Fruit fly (Drosophila melanogaster) whole organism, prepupa: ENCODE measurements around the gene Ipk2.

Experiments used
- Blimp-1 ChIP-seq: fragments of 200-800 bp; sonication (Bioruptor generic); optimal IDR thresholded peaks from 3 replicates; lab custom pipeline; 2017; ENCODE audit warnings: missing biosample characterization, missing genetic modification characterization, mild to moderate bottlenecking, moderate library complexity, missing genetic modification reagents
- CG10631 ChIP-seq: fragments of 200-800 bp; sonication (Bioruptor generic); optimal IDR thresholded peaks from 2 replicates; lab custom pipeline; 2016; ENCODE audit warnings: missing biosample characterization, missing genetic modification characterization
- CG10669 ChIP-seq: fragments of 200-800 bp; sonication (Bioruptor generic); optimal IDR thresholded peaks from 3 replicates; lab custom pipeline; 2018; ENCODE audit warnings: missing biosample characterization, mild to moderate bottlenecking, missing genetic modification characterization, moderate library complexity
- CG11294 ChIP-seq: fragments of 200-800 bp; sonication (Bioruptor generic); IDR thresholded peaks from 2 replicates; pipeline ENCODE4 v1.3.6; 2022; ENCODE audit warnings: missing biosample characterization, missing genetic modification characterization
- CG11762 ChIP-seq: fragments of 200-800 bp; sonication (Bioruptor generic); optimal IDR thresholded peaks from 3 replicates; lab custom pipeline; 2016; ENCODE audit warnings: missing biosample characterization, missing genetic modification characterization; ENCODE audit not compliant: insufficient read depth
- CG11902 ChIP-seq: fragments of 200-800 bp; sonication (Bioruptor generic); optimal IDR thresholded peaks from 3 replicates; lab custom pipeline; 2016; ENCODE audit warnings: missing biosample characterization, missing genetic modification characterization
- CG15336 ChIP-seq: fragments of 200-800 bp; sonication (Bioruptor generic); IDR thresholded peaks from 2 replicates; pipeline ENCODE4 v1.3.6; 2022; ENCODE audit warnings: missing biosample characterization, missing genetic modification characterization
- CG1621 ChIP-seq: fragments of 200-800 bp; sonication (Bioruptor generic); optimal IDR thresholded peaks from 3 replicates; lab custom pipeline; 2018; ENCODE audit warnings: missing biosample characterization, mild to moderate bottlenecking, missing genetic modification characterization
- CG3032 ChIP-seq: fragments of 200-800 bp; optimal IDR thresholded peaks from 2 replicates; lab custom pipeline; 2019; ENCODE audit warnings: missing biosample characterization, mild to moderate bottlenecking, missing genetic modification characterization, moderate library complexity
- CG31627 ChIP-seq: fragments of 200-800 bp; sonication (Bioruptor generic); optimal IDR thresholded peaks from 3 replicates; lab custom pipeline; 2016; ENCODE audit warnings: missing biosample characterization, missing genetic modification characterization
- CG3919 ChIP-seq: fragments of 200-800 bp; sonication (Bioruptor generic); optimal IDR thresholded peaks from 3 replicates; lab custom pipeline; 2016; ENCODE audit warnings: missing biosample characterization, missing genetic modification characterization
- CG6276 ChIP-seq: fragments of 200-800 bp; sonication (Bioruptor generic); optimal IDR thresholded peaks from 2 replicates; lab custom pipeline; 2017; ENCODE audit warnings: missing biosample characterization, mild to moderate bottlenecking, missing genetic modification characterization
- CG6792 ChIP-seq: fragments of 200-800 bp; sonication (Bioruptor generic); optimal IDR thresholded peaks from 3 replicates; lab custom pipeline; 2016; ENCODE audit warnings: missing biosample characterization, missing genetic modification characterization
- CG6808 ChIP-seq: fragments of 200-800 bp; sonication (Bioruptor generic); optimal IDR thresholded peaks from 3 replicates; lab custom pipeline; 2017; ENCODE audit warnings: missing biosample characterization, missing genetic modification characterization, mild to moderate bottlenecking, moderate library complexity, missing genetic modification reagents
- CG6854 ChIP-seq: fragments of 200-800 bp; sonication (Bioruptor generic); optimal IDR thresholded peaks from 2 replicates; lab custom pipeline; 2017; ENCODE audit warnings: missing biosample characterization, mild to moderate bottlenecking, missing genetic modification characterization
- CG8119 ChIP-seq: fragments of 200-800 bp; sonication (Bioruptor generic); IDR thresholded peaks from 3 replicates; pipeline ENCODE4 v1.3.6; 2022; ENCODE audit warnings: missing biosample characterization, missing genetic modification characterization
- CG8319 ChIP-seq: fragments of 200-800 bp; sonication (Bioruptor generic); optimal IDR thresholded peaks from 3 replicates; lab custom pipeline; 2016; ENCODE audit warnings: missing biosample characterization, missing genetic modification characterization
- CG8632 ChIP-seq: fragments of 200-800 bp; sonication (Bioruptor generic); optimal IDR thresholded peaks from 3 replicates; lab custom pipeline; 2016; ENCODE audit warnings: missing biosample characterization, missing genetic modification characterization
- Eip75B ChIP-seq: fragments of 200-800 bp; sonication (Bioruptor generic); optimal IDR thresholded peaks from 3 replicates; lab custom pipeline; 2016; ENCODE audit warnings: missing biosample characterization, missing genetic modification characterization
- Eip78C ChIP-seq: fragments of 200-800 bp; sonication (Bioruptor generic); peaks from one replicate; lab custom pipeline; 2016; ENCODE audit warnings: missing biosample characterization, missing genetic modification characterization
- Eip93F ChIP-seq: fragments of 200-800 bp; sonication (Bioruptor generic); optimal IDR thresholded peaks from 2 replicates; lab custom pipeline; 2016; ENCODE audit warnings: missing biosample characterization, mild to moderate bottlenecking, missing genetic modification characterization
- Hr38 ChIP-seq: sonication (Bioruptor generic); optimal IDR thresholded peaks from 2 replicates; lab custom pipeline; 2016; ENCODE audit warnings: missing biosample characterization, missing genetic modification characterization
- Hr39 ChIP-seq: fragments of 200-800 bp; sonication (Bioruptor generic); optimal IDR thresholded peaks from 2 replicates; lab custom pipeline; 2016; ENCODE audit warnings: missing biosample characterization, missing genetic modification characterization
- Hr4 ChIP-seq: fragments of 200-800 bp; sonication (Bioruptor generic); optimal IDR thresholded peaks from 3 replicates; lab custom pipeline; 2016; ENCODE audit warnings: missing biosample characterization, missing genetic modification characterization
- Met ChIP-seq: fragments of 200-800 bp; sonication (Bioruptor generic); optimal IDR thresholded peaks from 3 replicates; lab custom pipeline; 2016; ENCODE audit warnings: missing biosample characterization, missing genetic modification characterization
- Smox ChIP-seq: fragments of 200-800 bp; sonication (Bioruptor generic); optimal IDR thresholded peaks from 3 replicates; lab custom pipeline; 2016; ENCODE audit warnings: missing biosample characterization, missing genetic modification characterization
- Sox102F ChIP-seq: fragments of 200-800 bp; sonication (Bioruptor generic); optimal IDR thresholded peaks from 2 replicates; lab custom pipeline; 2016; ENCODE audit warnings: missing biosample characterization, mild to moderate bottlenecking, missing genetic modification characterization
- Sox14 ChIP-seq: fragments of 200-800 bp; sonication (Bioruptor generic); optimal IDR thresholded peaks from 3 replicates; lab custom pipeline; 2016; ENCODE audit warnings: missing biosample characterization, missing genetic modification characterization
- Sox15 ChIP-seq: fragments of 200-800 bp; sonication (Bioruptor generic); optimal IDR thresholded peaks from 3 replicates; lab custom pipeline; 2016; ENCODE audit warnings: missing biosample characterization, missing genetic modification characterization
- achi ChIP-seq: fragments of 200-800 bp; sonication (Bioruptor generic); optimal IDR thresholded peaks from 3 replicates; lab custom pipeline; 2016; ENCODE audit warnings: missing biosample characterization, missing genetic modification characterization
- cyc ChIP-seq: fragments of 200-800 bp; sonication (Bioruptor generic); optimal IDR thresholded peaks from 3 replicates; lab custom pipeline; 2016; ENCODE audit warnings: missing biosample characterization, missing genetic modification characterization
- dsx ChIP-seq: fragments of 200-800 bp; optimal IDR thresholded peaks from 3 replicates; lab custom pipeline; 2019; ENCODE audit warnings: missing biosample characterization, mild to moderate bottlenecking, missing genetic modification characterization, moderate library complexity; ENCODE audit not compliant: poor library complexity, severe bottlenecking
- eg ChIP-seq: fragments of 200-800 bp; sonication (Bioruptor generic); IDR thresholded peaks from 3 replicates; pipeline ENCODE4 v1.3.6; 2022; ENCODE audit warnings: missing biosample characterization, missing genetic modification characterization
- esn ChIP-seq: fragments of 200-800 bp; sonication (Bioruptor generic); optimal IDR thresholded peaks from 2 replicates; lab custom pipeline; 2016; ENCODE audit warnings: missing biosample characterization, mild to moderate bottlenecking, missing genetic modification characterization, moderate library complexity
- fd59A ChIP-seq: fragments of 200-800 bp; sonication (Bioruptor generic); optimal IDR thresholded peaks from 2 replicates; lab custom pipeline; 2017; ENCODE audit warnings: missing biosample characterization, mild to moderate bottlenecking, missing genetic modification characterization, missing genetic modification reagents
- fd85E ChIP-seq: fragments of 200-800 bp; sonication (Bioruptor generic); optimal IDR thresholded peaks from 3 replicates; lab custom pipeline; 2016; ENCODE audit warnings: missing biosample characterization, missing genetic modification characterization
- fkh ChIP-seq: fragments of 200-800 bp; sonication (Bioruptor generic); optimal IDR thresholded peaks from 3 replicates; lab custom pipeline; 2017; ENCODE audit warnings: missing biosample characterization, mild to moderate bottlenecking, missing genetic modification characterization, moderate library complexity
- net ChIP-seq: fragments of 200-800 bp; sonication (Bioruptor generic); optimal IDR thresholded peaks from 3 replicates; lab custom pipeline; 2016; ENCODE audit warnings: missing biosample characterization, missing genetic modification characterization
- pdm3 ChIP-seq: fragments of 200-800 bp; sonication (Bioruptor generic); optimal IDR thresholded peaks from 3 replicates; lab custom pipeline; 2016; ENCODE audit warnings: missing biosample characterization, missing genetic modification characterization
- ss ChIP-seq, 2 experiments: fragments of 200-800 bp; sonication (Bioruptor generic); optimal IDR thresholded peaks; 2 replicates in 1 of 2; 3 replicates in 1 of 2; lab custom pipeline; 2017 to 2018; ENCODE audit warnings: mild to moderate bottlenecking in 2 of 2, missing biosample characterization in 2 of 2, missing genetic modification characterization in 2 of 2, moderate library complexity in 1 of 2
- svp ChIP-seq: fragments of 200-800 bp; sonication (Bioruptor generic); peaks from one replicate; lab custom pipeline; 2016; ENCODE audit warnings: missing biosample characterization, missing genetic modification characterization
- vri ChIP-seq: fragments of 200-800 bp; sonication (Bioruptor generic); optimal IDR thresholded peaks from 3 replicates; lab custom pipeline; 2016; ENCODE audit warnings: missing biosample characterization, mild to moderate bottlenecking, missing genetic modification characterization

Gene Ipk2

DNA sequence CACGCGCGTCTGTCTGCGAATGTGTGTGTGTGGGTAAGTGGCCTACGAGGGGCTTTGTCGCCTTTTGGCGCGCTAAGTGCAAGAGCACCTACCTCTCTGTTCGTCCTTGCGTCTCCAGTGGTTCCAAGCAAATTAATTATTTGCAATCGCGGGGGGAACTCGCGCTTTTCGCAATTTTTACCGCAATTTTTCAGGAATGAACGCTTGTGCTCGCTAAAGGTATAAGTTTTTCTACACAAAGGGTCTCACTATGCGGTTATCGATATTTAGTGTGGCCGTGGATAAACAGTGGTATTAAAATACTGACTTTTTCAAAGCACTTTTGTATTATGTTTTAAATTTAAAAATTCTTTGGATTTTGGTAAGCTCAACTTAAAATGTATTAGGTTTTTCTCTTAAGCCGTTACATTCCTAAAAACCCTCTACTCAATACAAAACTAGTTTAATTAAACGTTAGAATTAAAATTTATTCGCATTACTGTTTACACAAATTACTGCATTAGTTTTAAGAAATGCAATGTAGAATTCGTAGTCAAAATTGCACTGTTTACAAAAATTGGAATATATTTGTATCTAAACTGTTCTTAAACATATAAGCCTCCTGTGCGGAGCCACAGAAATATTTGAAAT lies 31.6 kb downstream of the Ipk2 start, which contains the start of gene lwr:
lwr (minus strand) TSS at position 243 of the 630 bp plus-strand sequence.
- TF ChIP-seq CG3032 (tag; lab: Kevin White, UChicago) (peak; percentile 1), Eip78C (GFP tag; lab: Kevin White, UChicago) (peak; percentile 63), Smox (no peak), Sox14 (peak; percentile 34), CG8119 (GFP tag; lab: Robert Waterston, UW) (no peak), net (no peak)

DNA sequence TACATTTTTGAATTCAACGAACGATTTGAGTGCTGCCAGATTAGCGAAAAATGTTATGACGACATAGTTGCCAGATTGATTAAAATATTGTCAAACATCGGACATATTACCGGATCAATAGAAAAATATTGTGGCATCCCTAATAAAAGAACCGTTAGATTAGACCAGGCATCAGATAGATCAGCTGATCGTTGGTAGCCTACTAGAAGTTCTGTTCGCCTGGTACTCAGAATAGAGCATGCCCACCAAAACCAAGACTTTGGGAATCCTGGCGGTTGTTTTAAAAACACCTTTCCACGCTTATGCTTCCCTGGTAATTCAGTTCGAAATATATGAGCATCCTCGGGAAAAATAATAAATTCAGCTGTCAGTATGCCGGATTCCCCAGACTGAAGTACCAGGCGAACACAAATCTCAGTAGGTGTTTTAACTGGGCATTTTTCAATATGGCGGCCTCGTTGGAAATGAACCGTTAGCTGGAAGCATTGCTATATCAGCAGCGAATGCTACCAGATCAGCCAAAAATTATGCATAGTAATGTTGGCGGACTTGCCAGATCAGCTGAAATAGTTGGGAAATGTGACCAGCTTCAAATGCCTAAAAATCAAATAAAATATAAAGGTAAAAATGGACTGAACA lies 33.4 kb downstream of the Ipk2 start:
- peak in 1 of 2 experiments; percentile 6 for TF ChIP-seq ss (GFP tag; optimal IDR thresholded peaks at IDR 0.05; lab: Kevin White, UChicago)
- TF ChIP-seq CG10631 (GFP tag; lab: Kevin White, UChicago), result no peak
- TF ChIP-seq CG31627, result peak; percentile 36
- peak; percentile 41 for TF ChIP-seq CG1621 (tag; lab: Kevin White, UChicago)
- peak; percentile 9; the same call in 1 of the 2 replicates for TF ChIP-seq CG15336 (GFP tag; lab: Robert Waterston, UW)
- peak; percentile 9 for TF ChIP-seq CG6808
- no peak for TF ChIP-seq Hr38 (GFP tag; lab: Kevin White, UChicago)
- TF ChIP-seq Eip78C (GFP tag; lab: Kevin White, UChicago), result peak; percentile 74
- TF ChIP-seq Smox, result peak; percentile 16
- peak; percentile 33 for TF ChIP-seq svp
- peak; percentile 19 for TF ChIP-seq Sox14

DNA sequence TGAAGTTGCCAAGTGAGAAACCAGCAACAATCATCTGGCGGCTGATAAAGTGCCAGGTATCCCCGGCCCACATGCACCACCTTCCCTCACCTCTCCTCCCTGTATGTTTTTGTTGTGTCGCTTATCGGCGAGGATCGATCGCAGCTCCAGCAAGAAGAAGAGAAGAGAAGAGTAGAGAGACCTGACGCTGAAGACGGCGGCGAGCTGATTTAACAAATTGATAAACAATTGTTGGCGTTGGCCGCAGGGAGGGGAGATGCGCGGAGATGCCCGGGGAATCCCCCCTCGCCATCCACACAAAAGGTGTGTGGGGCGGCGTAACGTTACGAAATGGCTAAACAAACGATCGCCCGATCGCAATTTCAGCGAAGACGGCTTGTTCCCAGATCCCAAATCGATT lies 40.3 kb downstream of the Ipk2 start:
- no peak for TF ChIP-seq CG8119 (GFP tag; lab: Robert Waterston, UW)
- no peak for TF ChIP-seq vri
- TF ChIP-seq Hr39 (GFP tag; lab: Kevin White, UChicago), result no peak
- no peak for TF ChIP-seq CG15336 (GFP tag; lab: Robert Waterston, UW)
- no peak for TF ChIP-seq achi
- TF ChIP-seq Eip78C (GFP tag; lab: Kevin White, UChicago), result no peak
- TF ChIP-seq fd85E (GFP tag; lab: Kevin White, UChicago), result no peak
- no peak for TF ChIP-seq CG8319 (GFP tag; lab: Kevin White, UChicago)
- TF ChIP-seq svp, result peak; percentile 69
- TF ChIP-seq CG10631 (GFP tag; lab: Kevin White, UChicago), result no peak
- TF ChIP-seq CG6808, result no peak
- TF ChIP-seq CG6854 (GFP tag; lab: Kevin White, UChicago), result peak; percentile 24
- peak; percentile 13 for TF ChIP-seq CG10669 (GFP tag; lab: Kevin White, UChicago)
- peak; percentile 15 for TF ChIP-seq dsx (GFP tag; lab: Kevin White, UChicago)
- TF ChIP-seq cyc (GFP tag; lab: Kevin White, UChicago), result no peak

DNA sequence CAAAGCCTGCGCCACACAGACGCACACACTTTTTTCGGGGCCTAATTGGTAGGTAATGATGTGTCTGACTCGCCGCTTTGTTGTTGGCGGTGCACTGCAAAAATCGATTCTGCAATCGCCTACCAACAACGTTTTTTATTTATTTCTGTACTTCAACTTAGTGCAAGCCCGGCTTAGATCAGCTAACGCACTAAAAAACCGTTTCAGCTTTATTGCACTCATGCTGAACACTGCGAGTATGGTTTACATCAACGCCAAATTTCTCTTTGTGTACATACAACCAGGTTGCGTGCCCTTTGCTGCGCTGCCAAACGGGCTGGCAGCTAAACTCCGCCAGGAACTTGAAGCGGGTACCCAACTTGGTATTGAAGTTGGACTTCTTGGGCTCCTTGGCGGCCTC lies 43.8 kb downstream of the Ipk2 start:
- TF ChIP-seq Sox15 (GFP tag; lab: Kevin White, UChicago), result peak; percentile 71
- peak; percentile 94 for TF ChIP-seq cyc (GFP tag; lab: Kevin White, UChicago)
- peak; percentile 80 for TF ChIP-seq CG10631 (GFP tag; lab: Kevin White, UChicago)
- peak; percentile 89 for TF ChIP-seq pdm3 (GFP tag; lab: Kevin White, UChicago)
- peak; percentile 29 for TF ChIP-seq CG11762 (GFP tag; lab: Kevin White, UChicago)
- TF ChIP-seq CG8319 (GFP tag; lab: Kevin White, UChicago), result peak; percentile 37
- TF ChIP-seq CG10669 (GFP tag; lab: Kevin White, UChicago), result peak; percentile 51
- peak; percentile 97 for TF ChIP-seq Sox102F (GFP tag; lab: Kevin White, UChicago)
- TF ChIP-seq fkh (GFP tag; lab: Kevin White, UChicago), result no peak
- no peak for TF ChIP-seq eg
- peak; percentile 36; the same call in 1 of the 2 replicates for TF ChIP-seq CG15336 (GFP tag; lab: Robert Waterston, UW)
- peak; percentile 91 for TF ChIP-seq CG6792
- TF ChIP-seq CG11902 (GFP tag; lab: Kevin White, UChicago), result peak; percentile 81
- peak; percentile 74 for TF ChIP-seq fd59A (GFP tag; lab: Kevin White, UChicago)
- peak; percentile 90 for TF ChIP-seq Eip75B (GFP tag; lab: Kevin White, UChicago)
- TF ChIP-seq CG11294 (GFP tag; lab: Robert Waterston, UW), result no peak
- peak; percentile 71 for TF ChIP-seq Blimp-1 (GFP tag; lab: Kevin White, UChicago)
- TF ChIP-seq Hr4 (GFP tag; lab: Kevin White, UChicago), result no peak
- TF ChIP-seq Eip93F (GFP tag; lab: Kevin White, UChicago), result peak; percentile 96
- peak; percentile 68 for TF ChIP-seq CG8632 (GFP tag; lab: Kevin White, UChicago)
- peak; percentile 73 for TF ChIP-seq achi
- peak; percentile 97 for TF ChIP-seq esn (GFP tag; lab: Kevin White, UChicago)
- peak; percentile 61 for TF ChIP-seq dsx (GFP tag; lab: Kevin White, UChicago)
- peak; percentile 67 for TF ChIP-seq CG1621 (tag; lab: Kevin White, UChicago)
- TF ChIP-seq CG6276 (GFP tag; lab: Kevin White, UChicago), result no peak
- peak; percentile 60 to 73 for TF ChIP-seq ss (GFP tag; optimal IDR thresholded peaks at IDR 0.05; lab: Kevin White, UChicago)
- TF ChIP-seq Met (GFP tag; lab: Kevin White, UChicago), result peak; percentile 96
- TF ChIP-seq CG3919 (GFP tag; lab: Kevin White, UChicago), result peak; percentile 87
